Worm (Caenorhabditis elegans) whole organism, young adult: Measurements from ENCODE around the gene F53F4.11.

Experiments used
- B0019.2 ChIP-seq: fragments of 200-800 bp; sonication (Bioruptor generic); conservative IDR thresholded peaks from 2 replicates; pipeline ENCODE4 v1.3.6; 2022; ENCODE audit warnings: missing genetic modification reagents, missing genetic modification characterization, missing compliant biosample characterization
- B0261.1 ChIP-seq: sonication (generic microtip); optimal IDR thresholded peaks from 2 replicates; lab custom pipeline; 2016; ENCODE audit warnings: mild to moderate bottlenecking, missing genetic modification characterization, moderate library complexity, missing compliant biosample characterization
- C06A6.2 ChIP-seq: fragments of 200-800 bp; sonication (Bioruptor generic); conservative IDR thresholded peaks from 2 replicates; pipeline ENCODE4 v1.3.6; 2022; ENCODE audit warnings: missing genetic modification characterization, missing compliant biosample characterization
- D2030.7 ChIP-seq: fragments of 200-800 bp; sonication (Bioruptor generic); IDR thresholded peaks from 2 replicates; pipeline ENCODE4 v1.3.6; 2022; ENCODE audit warnings: missing genetic modification reagents, missing genetic modification characterization, missing compliant biosample characterization
- F23B12.7 ChIP-seq: sonication (generic microtip); optimal IDR thresholded peaks from 2 replicates; lab custom pipeline; 2017; ENCODE audit warnings: missing genetic modification characterization, mild to moderate bottlenecking, missing compliant biosample characterization, antibody characterized with exemption, moderate library complexity; ENCODE audit not compliant: insufficient read depth
- F39B2.1 ChIP-seq: fragments of 200-800 bp; sonication (Bioruptor generic); IDR thresholded peaks from 2 replicates; pipeline ENCODE4 v1.3.6; 2022; ENCODE audit warnings: missing genetic modification reagents, missing genetic modification characterization, missing compliant biosample characterization
- F49E8.2 ChIP-seq: sonication (generic microtip); optimal IDR thresholded peaks from 3 replicates; lab custom pipeline; 2017; ENCODE audit warnings: missing genetic modification characterization, mild to moderate bottlenecking, missing compliant biosample characterization, antibody characterized with exemption, moderate library complexity; ENCODE audit not compliant: insufficient read depth
- F52B5.7 ChIP-seq: sonication (generic microtip); optimal IDR thresholded peaks from 2 replicates; lab custom pipeline; 2016; ENCODE audit warnings: mild to moderate bottlenecking, missing genetic modification characterization, missing compliant biosample characterization
- F55B11.4 ChIP-seq: sonication (generic microtip); optimal IDR thresholded peaks from 2 replicates; lab custom pipeline; 2016; ENCODE audit warnings: missing compliant biosample characterization, missing genetic modification characterization, borderline replicate concordance; ENCODE audit not compliant: insufficient read depth
- Y53F4B.3 ChIP-seq: fragments of 200-800 bp; sonication (Bioruptor generic); IDR thresholded peaks from 2 replicates; pipeline ENCODE4 v1.3.6; 2022; ENCODE audit warnings: missing genetic modification reagents, missing genetic modification characterization, missing compliant biosample characterization
- Y79H2A.3 ChIP-seq: fragments of 200-800 bp; sonication (Bioruptor generic); conservative IDR thresholded peaks from 2 replicates; pipeline ENCODE4 v1.3.6; 2022; ENCODE audit warnings: missing genetic modification reagents, missing genetic modification characterization, missing compliant biosample characterization
- akir-1 ChIP-seq: fragments of 200-800 bp; sonication (Bioruptor generic); optimal IDR thresholded peaks from 2 replicates; lab custom pipeline; 2018; ENCODE audit warnings: mild to moderate bottlenecking, missing genetic modification characterization, moderate library complexity, missing compliant biosample characterization
- ama-1 ChIP-seq, 3 experiments: fragments of 150-350 bp in 1 of 3; sonication (generic microtip) in 2 of 3; optimal IDR thresholded peaks; 2 replicates each; lab custom pipeline; 2014 to 2018; ENCODE audit warnings: missing biosample characterization in 2 of 3, missing genetic modification characterization in 2 of 3, missing genetic modification reagents in 2 of 3
- attf-3 ChIP-seq: fragments of 200-800 bp; sonication (Bioruptor generic); conservative IDR thresholded peaks from 2 replicates; pipeline ENCODE4 v1.3.6; 2022; ENCODE audit warnings: missing genetic modification reagents, missing genetic modification characterization, missing compliant biosample characterization
- bed-2 ChIP-seq: fragments of 200-800 bp; sonication (Bioruptor generic); IDR thresholded peaks from 2 replicates; pipeline ENCODE4 v1.3.6; 2022; ENCODE audit warnings: missing genetic modification reagents, missing genetic modification characterization, missing compliant biosample characterization
- cebp-1 ChIP-seq, 2 experiments: fragments of 200-800 bp in 1 of 2; sonication (Bioruptor generic) in 1 of 2; sonication (generic microtip) in 1 of 2; IDR thresholded peaks in 1 of 2; optimal IDR thresholded peaks in 1 of 2; 2 replicates each; pipeline versions ENCODE4 v1.3.6 to Lab custom; 2017 to 2022; ENCODE audit warnings: missing compliant biosample characterization in 2 of 2, missing genetic modification characterization in 2 of 2, mild to moderate bottlenecking in 1 of 2, missing genetic modification reagents in 1 of 2, moderate library complexity in 1 of 2
- ceh-58 ChIP-seq: fragments of 200-800 bp; sonication (Bioruptor generic); IDR thresholded peaks from 2 replicates; pipeline ENCODE4 v1.3.6; 2022; ENCODE audit warnings: missing genetic modification characterization, missing compliant biosample characterization
- egl-18 ChIP-seq: fragments of 200-800 bp; sonication (Bioruptor generic); IDR thresholded peaks from 2 replicates; pipeline ENCODE4 v1.3.6; 2022; ENCODE audit warnings: missing genetic modification reagents, missing genetic modification characterization, missing compliant biosample characterization
- egl-44 ChIP-seq: fragments of 200-800 bp; sonication (Bioruptor generic); IDR thresholded peaks from 2 replicates; pipeline ENCODE4 v1.3.6; 2022; ENCODE audit warnings: missing genetic modification reagents, missing genetic modification characterization, missing compliant biosample characterization
- fkh-3 ChIP-seq: sonication (generic microtip); optimal IDR thresholded peaks from 2 replicates; lab custom pipeline; 2016; ENCODE audit warnings: mild to moderate bottlenecking, missing genetic modification characterization, missing compliant biosample characterization
- gei-17 ChIP-seq: fragments of 200-800 bp; sonication (Bioruptor generic); optimal IDR thresholded peaks from 2 replicates; lab custom pipeline; 2018; ENCODE audit warnings: mild to moderate bottlenecking, missing genetic modification characterization, missing compliant biosample characterization
- hlh-12 ChIP-seq: sonication (generic microtip); optimal IDR thresholded peaks from 2 replicates; lab custom pipeline; 2016; ENCODE audit warnings: missing genetic modification characterization, missing compliant biosample characterization
- hmg-1.2 ChIP-seq: fragments of 200-800 bp; sonication (Bioruptor generic); IDR thresholded peaks from 2 replicates; pipeline ENCODE4 v1.3.6; 2022; ENCODE audit warnings: missing genetic modification reagents, missing genetic modification characterization, missing compliant biosample characterization
- let-607 ChIP-seq, 2 experiments: fragments of 200-800 bp in 1 of 2; sonication (Bioruptor generic) in 1 of 2; sonication (generic microtip) in 1 of 2; optimal IDR thresholded peaks; 2 replicates each; lab custom pipeline; 2016 to 2018; ENCODE audit warnings: mild to moderate bottlenecking in 2 of 2, missing compliant biosample characterization in 2 of 2, missing genetic modification characterization in 2 of 2, moderate library complexity in 2 of 2, missing genotype in 1 of 2
- madf-10 ChIP-seq: sonication (generic microtip); optimal IDR thresholded peaks from 2 replicates; lab custom pipeline; 2016; ENCODE audit warnings: mild to moderate bottlenecking, missing genetic modification characterization, missing compliant biosample characterization
- madf-6 ChIP-seq: fragments of 200-800 bp; sonication (Bioruptor generic); IDR thresholded peaks from 2 replicates; pipeline ENCODE4 v1.3.6; 2022; ENCODE audit warnings: missing genetic modification reagents, missing genetic modification characterization, missing compliant biosample characterization
- nhr-120 ChIP-seq: fragments of 200-800 bp; sonication (Bioruptor generic); IDR thresholded peaks from 2 replicates; pipeline ENCODE4 v1.3.6; 2022; ENCODE audit warnings: missing genetic modification characterization, missing compliant biosample characterization
- repo-1 ChIP-seq: sonication (generic microtip); optimal IDR thresholded peaks from 2 replicates; lab custom pipeline; 2017; ENCODE audit warnings: mild to moderate bottlenecking, missing genetic modification characterization, missing compliant biosample characterization
- rpc-1 ChIP-seq, 2 experiments: fragments of 150-350 bp in 1 of 2; sonication (generic microtip) in 1 of 2; optimal IDR thresholded peaks; 2 replicates each; lab custom pipeline; 2014 to 2018; ENCODE audit warnings: missing biosample characterization in 1 of 2, missing genetic modification characterization in 1 of 2, missing genetic modification reagents in 1 of 2, missing genotype in 1 of 2
- snpc-1.1 ChIP-seq: sonication (generic microtip); optimal IDR thresholded peaks from 2 replicates; lab custom pipeline; 2017; ENCODE audit warnings: missing genetic modification characterization, mild to moderate bottlenecking, missing compliant biosample characterization, antibody characterized with exemption, moderate library complexity, missing genotype, missing genetic modification reagents; ENCODE audit not compliant: insufficient read depth
- tbx-9 ChIP-seq: sonication (generic microtip); optimal IDR thresholded peaks from 2 replicates; lab custom pipeline; 2016; ENCODE audit warnings: borderline replicate concordance, missing genetic modification characterization, inconsistent platforms, missing compliant biosample characterization
- zim-3 ChIP-seq: sonication (generic microtip); optimal IDR thresholded peaks from 2 replicates; lab custom pipeline; 2017; ENCODE audit warnings: mild to moderate bottlenecking, missing genetic modification characterization, moderate library complexity, missing compliant biosample characterization
- ztf-26 ChIP-seq: sonication (generic microtip); optimal IDR thresholded peaks from 2 replicates; lab custom pipeline; 2017; ENCODE audit warnings: missing genetic modification characterization, missing compliant biosample characterization
- ztf-28 ChIP-seq: fragments of 200-800 bp; sonication (Bioruptor generic); IDR thresholded peaks from 2 replicates; pipeline ENCODE4 v1.3.6; 2022; ENCODE audit warnings: missing genetic modification reagents, missing genetic modification characterization, missing compliant biosample characterization

The F53F4.11 gene

ce11 chrV:13636411-13636810 lies 12.1 kb upstream of the F53F4.11 start:
- TF ChIP-seq F39B2.1 (GFP tag; lab: Robert Waterston, UW), result no peak
- no peak for TF ChIP-seq C06A6.2 (GFP tag; lab: Robert Waterston, UW)
- no peak for TF ChIP-seq hlh-12 (tag; lab: Kevin White, UChicago)
- no peak for TF ChIP-seq D2030.7
- no peak for TF ChIP-seq fkh-3 (tag; lab: Kevin White, UChicago)
- TF ChIP-seq hmg-1.2 (GFP tag; lab: Robert Waterston, UW), result no peak
- TF ChIP-seq tbx-9 (tag; lab: Kevin White, UChicago), result no peak
- no peak for TF ChIP-seq ztf-26 (tag; lab: Kevin White, UChicago)
- no peak for TF ChIP-seq zim-3
- no peak for TF ChIP-seq egl-44 (GFP tag; lab: Robert Waterston, UW)
- no peak for TF ChIP-seq egl-18 (GFP tag; lab: Robert Waterston, UW)
- TF ChIP-seq, all 124 proteins: peak for 0

- TF ChIP-seq ztf-28 (GFP tag; lab: Robert Waterston, UW) (no peak), egl-18 (GFP tag; lab: Robert Waterston, UW) (no peak), gei-17 (GFP tag; lab: Kevin White, UChicago) (no peak), snpc-1.1 (tag; lab: Kevin White, UChicago) (no peak), akir-1 (GFP tag; lab: Kevin White, UChicago) (no peak), B0261.1 (tag; lab: Kevin White, UChicago) (no peak), F52B5.7 (tag; lab: Kevin White, UChicago) (no peak), ceh-58 (GFP tag; lab: Robert Waterston, UW) (no peak), madf-10 (tag; lab: Kevin White, UChicago) (no peak), F49E8.2 (tag; lab: Kevin White, UChicago) (no peak), fkh-3 (tag; lab: Kevin White, UChicago) (no peak)
Observed at ce11 chrV:13634149-13634548, 9.8 kb upstream of the F53F4.11 start, which contains the start of gene H37A05.2. H37A05.2 (minus strand) TSS chrV:13634249.

- TF ChIP-seq B0019.2 (GFP tag; lab: Robert Waterston, UW) (no peak), cebp-1 (GFP tag; IDR thresholded peaks at IDR 0.05; lab: Robert Waterston, UW) (no peak), cebp-1 (tag; optimal IDR thresholded peaks at IDR 0.05; lab: Kevin White, UChicago) (peak; percentile 7), let-607 (tag; optimal IDR thresholded peaks at IDR 0.05; lab: Kevin White, UChicago) (no peak)
Observed at ce11 chrV:13627103-13627623, 2.8 kb upstream of the F53F4.11 start, which contains the start of gene sde-2. sde-2 (plus strand) TSS chrV:13627573.

ce11 chrV:13625517-13626097 lies 1.3 kb upstream of the F53F4.11 start, which contains the start of the genes nduv-2 and F53F4.12:
nduv-2 (minus strand) TSS chrV:13625567.
F53F4.12 (plus strand) TSS chrV:13626047.
- TF ChIP-seq attf-3 (GFP tag; lab: Robert Waterston, UW) (peak; percentile 88), ama-1 (optimal IDR thresholded peaks at IDR 0.05; lab: Kevin White, UChicago) (no peak), ama-1 (GFP tag; optimal IDR thresholded peaks at IDR 0.05; lab: Kevin White, UChicago) (no peak), Y53F4B.3 (GFP tag; lab: Robert Waterston, UW) (no peak)

ce11 chrV:13621720-13622119 lies 2.6 kb downstream of the F53F4.11 start, which contains the start of gene F53F4.16:
F53F4.16 (minus strand) TSS chrV:13621820.
- no peak for TF ChIP-seq nhr-120
- TF ChIP-seq madf-6 (GFP tag; lab: Robert Waterston, UW), result no peak
- no peak for TF ChIP-seq repo-1
- TF ChIP-seq rpc-1 (optimal IDR thresholded peaks at IDR 0.05; lab: Kevin White, UChicago), result no peak
- TF ChIP-seq rpc-1 (tag; optimal IDR thresholded peaks at IDR 0.05; lab: Kevin White, UChicago), result no peak
- TF ChIP-seq cebp-1 (GFP tag; IDR thresholded peaks at IDR 0.05; lab: Robert Waterston, UW), result no peak
- TF ChIP-seq cebp-1 (tag; optimal IDR thresholded peaks at IDR 0.05; lab: Kevin White, UChicago), result no peak
- TF ChIP-seq Y79H2A.3, result no peak
- no peak for TF ChIP-seq bed-2
- TF ChIP-seq F55B11.4 (tag; lab: Kevin White, UChicago), result no peak
- TF ChIP-seq F23B12.7 (tag; lab: Kevin White, UChicago), result no peak
- TF ChIP-seq, all 124 proteins: peak for 0
